Worm (Caenorhabditis elegans) whole organism, L4 larva: ENCODE measurements around the gene dpff-1.

Source experiments
- F10B5.3 ChIP-seq: sonication (generic microtip); optimal IDR thresholded peaks from 2 replicates; lab custom pipeline; 2016; ENCODE audit warnings: mild to moderate bottlenecking, missing genetic modification characterization, missing compliant biosample characterization
- F49E8.2 ChIP-seq: sonication (generic microtip); optimal IDR thresholded peaks from 2 replicates; lab custom pipeline; 2016; ENCODE audit warnings: missing compliant biosample characterization, mild to moderate bottlenecking, missing genetic modification characterization, borderline replicate concordance
- T20F7.1 ChIP-seq: fragments of 200-800 bp; sonication (Bioruptor generic); optimal IDR thresholded peaks from 2 replicates; lab custom pipeline; 2018; ENCODE audit warnings: mild to moderate bottlenecking, missing genetic modification characterization, missing compliant biosample characterization
- Y105C5A.15 ChIP-seq: fragments of 200-800 bp; sonication (Bioruptor generic); IDR thresholded peaks from 2 replicates; pipeline ENCODE4 v1.3.6; 2022; ENCODE audit warnings: missing genetic modification characterization, missing compliant biosample characterization
- Y75B8A.6 ChIP-seq: fragments of 200-800 bp; sonication (Bioruptor generic); IDR thresholded peaks from 2 replicates; pipeline ENCODE4 v1.3.6; 2022; ENCODE audit warnings: missing genetic modification reagents, missing genetic modification characterization, missing compliant biosample characterization
- ZK546.5 ChIP-seq, 2 experiments: sonication (generic microtip); optimal IDR thresholded peaks; 2 replicates each; lab custom pipeline; 2017; ENCODE audit warnings: missing biosample characterization in 2 of 2, missing genetic modification characterization in 2 of 2
- ama-1 ChIP-seq: fragments of 150-350 bp; optimal IDR thresholded peaks from 2 replicates; lab custom pipeline; 2014; ENCODE audit warnings: inconsistent platforms, mixed read lengths
- arid-1 ChIP-seq: fragments of 200-800 bp; sonication (Bioruptor generic); conservative IDR thresholded peaks from 2 replicates; pipeline ENCODE4 v1.3.6; 2022; ENCODE audit warnings: missing genetic modification reagents, missing genetic modification characterization, missing compliant biosample characterization
- attf-4 ChIP-seq: sonication (generic microtip); optimal IDR thresholded peaks from 3 replicates; lab custom pipeline; 2017; ENCODE audit warnings: missing biosample characterization, missing genetic modification characterization
- ceh-20 ChIP-seq: fragments of 200-800 bp; sonication (Bioruptor generic); IDR thresholded peaks from 2 replicates; pipeline ENCODE4 v1.3.6; 2022; ENCODE audit warnings: missing genetic modification reagents, missing genetic modification characterization, missing compliant biosample characterization
- ceh-32 ChIP-seq: sonication (generic microtip); optimal IDR thresholded peaks from 2 replicates; lab custom pipeline; 2016; ENCODE audit warnings: mild to moderate bottlenecking, missing genetic modification characterization, missing compliant biosample characterization; ENCODE audit not compliant: poor library complexity
- ctbp-1 ChIP-seq: fragments of 200-800 bp; sonication (Bioruptor generic); IDR thresholded peaks from 2 replicates; pipeline ENCODE4 v1.3.6; 2022; ENCODE audit warnings: missing genetic modification reagents, missing genetic modification characterization, missing compliant biosample characterization
- daf-12 ChIP-seq: fragments of 150-350 bp; optimal IDR thresholded peaks from 2 replicates; lab custom pipeline; 2014; ENCODE audit warnings: missing biosample characterization, missing genetic modification reagents, missing genetic modification characterization
- daf-16 ChIP-seq, 3 experiments: sonication (generic microtip); optimal IDR thresholded peaks; 2 replicates each; lab custom pipeline; 2016 to 2017; ENCODE audit warnings: missing genetic modification characterization in 3 of 3, missing genetic modification reagents in 3 of 3, mild to moderate bottlenecking in 2 of 3, missing compliant biosample characterization in 2 of 3, missing biosample characterization in 1 of 3, moderate library complexity in 1 of 3
- dve-1 ChIP-seq: sonication (generic microtip); optimal IDR thresholded peaks from 2 replicates; lab custom pipeline; 2017; ENCODE audit warnings: antibody characterized with exemption, mild to moderate bottlenecking, missing genetic modification characterization, missing compliant biosample characterization; ENCODE audit not compliant: insufficient read depth
- egl-27 ChIP-seq: sonication (generic microtip); optimal IDR thresholded peaks from 3 replicates; lab custom pipeline; 2017; ENCODE audit warnings: missing biosample characterization, missing genetic modification reagents, missing genetic modification characterization
- fkh-10 ChIP-seq: fragments of 150-350 bp; optimal IDR thresholded peaks from 2 replicates; lab custom pipeline; 2014; ENCODE audit warnings: missing biosample characterization, missing genetic modification reagents, missing genetic modification characterization
- hlh-11 ChIP-seq: fragments of 200-800 bp; sonication (Bioruptor generic); optimal IDR thresholded peaks from 2 replicates; lab custom pipeline; 2018; ENCODE audit warnings: mild to moderate bottlenecking, missing genetic modification characterization, missing compliant biosample characterization
- hlh-30 ChIP-seq: sonication (generic microtip); optimal IDR thresholded peaks from 2 replicates; lab custom pipeline; 2017; ENCODE audit warnings: antibody characterized with exemption, mild to moderate bottlenecking, missing genetic modification characterization, missing compliant biosample characterization; ENCODE audit not compliant: insufficient read depth
- lin-15B ChIP-seq: fragments of 150-350 bp; sonication (generic microtip); optimal IDR thresholded peaks from 3 replicates; lab custom pipeline; 2014; ENCODE audit warnings: missing biosample characterization, missing genetic modification characterization
- lin-38 ChIP-seq: fragments of 200-800 bp; sonication (Bioruptor generic); IDR thresholded peaks from 2 replicates; pipeline ENCODE4 v1.3.6; 2022; ENCODE audit warnings: missing genetic modification reagents, missing genetic modification characterization, missing compliant biosample characterization
- lsy-2 ChIP-seq, 2 experiments: fragments of 150-350 bp in 1 of 2; sonication (generic microtip) in 1 of 2; optimal IDR thresholded peaks; 2 replicates each; lab custom pipeline; 2014 to 2017; ENCODE audit warnings: missing biosample characterization in 2 of 2, missing genetic modification characterization in 2 of 2
- mep-1 ChIP-seq: fragments of 150-350 bp; sonication (generic microtip); optimal IDR thresholded peaks from 3 replicates; lab custom pipeline; 2014; ENCODE audit warnings: missing biosample characterization, missing genetic modification characterization
- mes-2 ChIP-seq: sonication (generic microtip); optimal IDR thresholded peaks from 2 replicates; lab custom pipeline; 2016; ENCODE audit warnings: missing genotype, mild to moderate bottlenecking, missing genetic modification characterization, missing compliant biosample characterization; ENCODE audit not compliant: poor library complexity, severe bottlenecking
- mxl-3 ChIP-seq: fragments of 200-800 bp; sonication (Bioruptor generic); optimal IDR thresholded peaks from 2 replicates; lab custom pipeline; 2018; ENCODE audit warnings: mild to moderate bottlenecking, missing genetic modification characterization, missing compliant biosample characterization
- nhr-102 ChIP-seq: sonication (generic microtip); optimal IDR thresholded peaks from 2 replicates; lab custom pipeline; 2016; ENCODE audit warnings: mild to moderate bottlenecking, missing genetic modification characterization, moderate library complexity, missing compliant biosample characterization
- nhr-11 ChIP-seq: fragments of 150-350 bp; optimal IDR thresholded peaks from 2 replicates; lab custom pipeline; 2014; ENCODE audit warnings: missing biosample characterization, missing genetic modification characterization
- nhr-25 ChIP-seq: sonication (generic microtip); optimal IDR thresholded peaks from 2 replicates; lab custom pipeline; 2017; ENCODE audit warnings: missing genetic modification characterization, mild to moderate bottlenecking, missing compliant biosample characterization, antibody characterized with exemption, moderate library complexity, borderline replicate concordance; ENCODE audit not compliant: insufficient read depth
- nhr-28 ChIP-seq: fragments of 150-350 bp; optimal IDR thresholded peaks from 2 replicates; lab custom pipeline; 2014; ENCODE audit warnings: missing biosample characterization, missing genetic modification characterization
- nhr-6 ChIP-seq: fragments of 150-350 bp; optimal IDR thresholded peaks from 2 replicates; lab custom pipeline; 2014; ENCODE audit warnings: missing biosample characterization, missing genetic modification characterization
- php-3 ChIP-seq: fragments of 200-800 bp; sonication (Bioruptor generic); IDR thresholded peaks from 2 replicates; pipeline ENCODE4 v1.3.6; 2022; ENCODE audit warnings: missing genetic modification reagents, missing genetic modification characterization, missing compliant biosample characterization
- pqm-1 ChIP-seq: sonication (generic microtip); optimal IDR thresholded peaks from 2 replicates; lab custom pipeline; 2017; ENCODE audit warnings: missing biosample characterization, missing genetic modification characterization
- sdz-12 ChIP-seq: fragments of 200-800 bp; sonication (Bioruptor generic); optimal IDR thresholded peaks from 2 replicates; lab custom pipeline; 2018; ENCODE audit warnings: mild to moderate bottlenecking, missing genetic modification characterization, missing compliant biosample characterization
- set-16 ChIP-seq: fragments of 200-800 bp; sonication (Bioruptor generic); IDR thresholded peaks from 2 replicates; pipeline ENCODE4 v1.3.6; 2022; ENCODE audit warnings: missing genetic modification reagents, missing genetic modification characterization, missing compliant biosample characterization
- snpc-4 ChIP-seq: fragments of 150-350 bp; optimal IDR thresholded peaks from 2 replicates; lab custom pipeline; 2014; ENCODE audit warnings: missing biosample characterization, missing genetic modification characterization
- tra-1 ChIP-seq: fragments of 200-800 bp; sonication (Bioruptor generic); IDR thresholded peaks from 2 replicates; pipeline ENCODE4 v1.3.6; 2022; ENCODE audit warnings: missing genetic modification reagents, missing genetic modification characterization, missing compliant biosample characterization
- unc-39 ChIP-seq: sonication (generic microtip); optimal IDR thresholded peaks from 2 replicates; lab custom pipeline; 2017; ENCODE audit warnings: missing biosample characterization, missing genetic modification characterization
- vab-7 ChIP-seq: fragments of 200-800 bp; sonication (Bioruptor generic); IDR thresholded peaks from 2 replicates; pipeline ENCODE4 v1.3.6; 2022; ENCODE audit warnings: missing genetic modification reagents, missing genetic modification characterization, missing compliant biosample characterization
- zfp-2 ChIP-seq: sonication (generic microtip); optimal IDR thresholded peaks from 2 replicates; lab custom pipeline; 2016; ENCODE audit warnings: mild to moderate bottlenecking, missing genetic modification characterization, missing compliant biosample characterization
- zfp-3 ChIP-seq: fragments of 200-800 bp; sonication (Bioruptor generic); conservative IDR thresholded peaks from 2 replicates; pipeline ENCODE4 v1.3.6; 2022; ENCODE audit warnings: missing genetic modification reagents, missing genetic modification characterization, missing compliant biosample characterization
- zip-11 ChIP-seq: fragments of 200-800 bp; sonication (Bioruptor generic); IDR thresholded peaks from 2 replicates; pipeline ENCODE4 v1.3.6; 2022; ENCODE audit warnings: missing genetic modification characterization, missing compliant biosample characterization

Gene dpff-1

ce11 chrIII:5914717-5915116, 8.6 kb upstream of the dpff-1 start (continued):
- TF ChIP-seq php-3 (0 out of 2 replicates have a peak, but pooled peaks have one; percentile 20), snpc-4 (no peak), pqm-1 (tag; lab: Kevin White, UChicago) (peak; percentile 55), egl-27 (no peak), mep-1 (tag; lab: Kevin White, UChicago) (peak; percentile 31), zfp-2 (tag; lab: Kevin White, UChicago) (no peak), ceh-20 (GFP tag; lab: Robert Waterston, UW) (no peak), sdz-12 (GFP tag; lab: Kevin White, UChicago) (no peak), tra-1 (GFP tag; lab: Robert Waterston, UW) (no peak), dve-1 (tag; lab: Kevin White, UChicago) (peak; percentile 79), ctbp-1 (GFP tag; lab: Robert Waterston, UW) (no peak), Y105C5A.15 (GFP tag; lab: Robert Waterston, UW) (no peak), arid-1 (GFP tag; lab: Robert Waterston, UW) (0 out of 2 replicates have a peak, but pooled peaks have one; percentile 15), vab-7 (GFP tag; lab: Robert Waterston, UW) (no peak), lsy-2 (tag; optimal IDR thresholded peaks at IDR 0.05; lab: Kevin White, UChicago) (peak in 1 of 2 experiments; percentile 9), attf-4 (tag; lab: Kevin White, UChicago) (no peak), daf-12 (tag; lab: Kevin White, UChicago) (no peak), unc-39 (tag; lab: Kevin White, UChicago) (no peak), F10B5.3 (peak; percentile 27), nhr-28 (peak; percentile 42), lin-15B (no peak), hlh-30 (peak; percentile 29), ceh-32 (tag; lab: Kevin White, UChicago) (no peak), hlh-11 (tag; lab: Kevin White, UChicago) (peak; percentile 79), nhr-25 (no peak), ama-1 (peak; percentile 38)

ce11 chrIII:5908408-5908807, 2.3 kb upstream of the dpff-1 start, which contains the start of gene C28H8.3:
C28H8.3 (plus strand) TSS chrIII:5908700.
- peak in 1 of 2 experiments; percentile 3 for TF ChIP-seq daf-16 (GFP tag; optimal IDR thresholded peaks at IDR 0.05; lab: Kevin White, UChicago)
- TF ChIP-seq daf-16 (tag; optimal IDR thresholded peaks at IDR 0.05; lab: Kevin White, UChicago), result peak; percentile 3
- peak; percentile 53 for TF ChIP-seq lin-38
- TF ChIP-seq set-16, result no peak

- TF ChIP-seq T20F7.1 (GFP tag; lab: Kevin White, UChicago) (no peak), nhr-11 (tag; lab: Kevin White, UChicago) (no peak), zip-11 (GFP tag; lab: Robert Waterston, UW) (no peak), daf-16 (GFP tag; optimal IDR thresholded peaks at IDR 0.05; lab: Kevin White, UChicago) (no peak), daf-16 (tag; optimal IDR thresholded peaks at IDR 0.05; lab: Kevin White, UChicago) (peak; percentile 62)
- TF ChIP-seq, all 104 proteins: peak for 1
Measured at ce11 chrIII:5906749-5907148, 603 bp upstream of the dpff-1 start, which contains the start of gene erd-2.2. erd-2.2 (plus strand) TSS chrIII:5907049.

ce11 chrIII:5902558-5902957, 3.6 kb downstream of the dpff-1 start:
- TF ChIP-seq nhr-102 (tag; lab: Kevin White, UChicago) (no peak), mxl-3 (GFP tag; lab: Kevin White, UChicago) (no peak), zfp-3 (GFP tag; lab: Robert Waterston, UW) (no peak), mes-2 (tag; lab: Kevin White, UChicago) (no peak), ZK546.5 (tag; optimal IDR thresholded peaks at IDR 0.05; lab: Kevin White, UChicago) (no peak), F49E8.2 (tag; lab: Kevin White, UChicago) (no peak), fkh-10 (GFP tag; lab: Kevin White, UChicago) (no peak), nhr-6 (tag; lab: Kevin White, UChicago) (no peak), attf-4 (tag; lab: Kevin White, UChicago) (no peak), Y75B8A.6 (GFP tag; lab: Robert Waterston, UW) (no peak)
